Fruit fly (Drosophila melanogaster) whole organism, adult: ENCODE data around the gene CG33331.

Source experiments
- CG11617 ChIP-seq: fragments of 200-800 bp; sonication (Bioruptor generic); optimal IDR thresholded peaks from 2 replicates; lab custom pipeline; 2017; ENCODE audit warnings: mild to moderate bottlenecking, missing biosample characterization, missing genetic modification reagents, missing genetic modification characterization
- CG12768 ChIP-seq: fragments of 200-800 bp; sonication (Bioruptor generic); optimal IDR thresholded peaks from 2 replicates; lab custom pipeline; 2017; ENCODE audit warnings: missing biosample characterization, missing genetic modification characterization, mild to moderate bottlenecking, moderate library complexity, missing genetic modification reagents
- CG14711 ChIP-seq: fragments of 200-800 bp; sonication (Bioruptor generic); optimal IDR thresholded peaks from 2 replicates; lab custom pipeline; 2018; ENCODE audit warnings: missing biosample characterization, mild to moderate bottlenecking, missing genetic modification characterization, moderate library complexity
- CG1620 ChIP-seq: fragments of 200-800 bp; sonication (Bioruptor generic); optimal IDR thresholded peaks from 2 replicates; lab custom pipeline; 2016; ENCODE audit warnings: missing biosample characterization, missing genetic modification characterization
- CG7045 ChIP-seq: fragments of 200-800 bp; sonication (Bioruptor generic); optimal IDR thresholded peaks from 2 replicates; lab custom pipeline; 2017; ENCODE audit warnings: missing biosample characterization, mild to moderate bottlenecking, missing genetic modification characterization
- Crg-1 ChIP-seq: fragments of 200-800 bp; sonication (Bioruptor generic); optimal IDR thresholded peaks from 2 replicates; lab custom pipeline; 2016; ENCODE audit warnings: missing biosample characterization, missing genetic modification characterization
- Mnt ChIP-seq: fragments of 200-800 bp; sonication (Bioruptor generic); optimal IDR thresholded peaks from 2 replicates; lab custom pipeline; 2016; ENCODE audit warnings: missing biosample characterization, mild to moderate bottlenecking, missing genetic modification characterization
- cnc ChIP-seq, 2 experiments: fragments of >200 bp; optimal IDR thresholded peaks; 2 replicates each; lab custom pipeline; 2017
- kay ChIP-seq: fragments of 200-800 bp; sonication (Bioruptor generic); peaks from one replicate; lab custom pipeline; 2016; ENCODE audit warnings: missing biosample characterization, missing genetic modification characterization, borderline replicate concordance

DNA sequence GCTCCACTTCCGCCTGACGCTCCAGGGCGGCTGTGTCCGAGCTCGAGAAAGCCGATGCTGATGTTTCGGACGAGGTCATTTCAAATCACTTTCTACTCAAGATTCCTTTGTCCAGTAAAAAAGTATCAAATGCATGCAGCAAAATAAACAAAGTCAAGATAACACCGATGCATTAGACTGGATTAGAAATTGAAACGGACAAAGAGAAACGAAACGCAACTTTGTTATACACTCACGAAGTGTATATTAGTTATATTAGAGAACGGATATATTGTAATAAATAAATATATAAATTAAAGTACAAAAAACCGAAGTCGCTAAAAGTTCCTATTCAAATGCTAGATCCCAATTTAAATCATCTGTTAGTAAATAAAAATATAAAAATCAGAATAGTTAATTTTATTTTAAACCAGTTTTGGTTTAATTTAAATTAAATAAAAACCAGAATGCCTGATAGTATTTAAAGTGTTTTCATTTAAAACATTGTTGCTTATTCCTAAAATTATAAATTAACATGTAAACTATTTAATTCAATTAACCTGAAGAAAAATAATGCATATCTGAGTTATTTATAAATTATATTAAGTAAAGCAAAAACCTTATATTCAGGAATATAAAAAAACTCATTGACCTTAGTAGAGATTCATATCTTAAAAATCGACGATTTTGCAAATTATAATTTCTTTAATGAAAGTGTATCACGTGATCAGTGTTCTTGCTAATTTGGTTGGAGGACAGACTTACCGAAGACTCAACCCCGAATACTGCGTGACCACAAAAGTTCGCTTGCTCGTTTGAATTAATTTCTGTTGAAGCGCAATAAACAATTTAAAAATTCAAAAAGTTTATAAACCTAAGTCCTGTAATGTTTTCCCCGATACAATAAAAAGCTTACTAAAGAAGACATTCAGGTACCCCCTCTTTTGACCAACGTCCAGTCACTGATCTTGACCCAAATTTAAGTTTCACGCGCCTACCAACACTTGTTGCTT lies 7.8 kb downstream of the CG33331 start, which contains the start of gene Dph2:
- TF ChIP-seq CG12768 (GFP tag; lab: Kevin White, UChicago) (no peak), CG11617 (GFP tag; lab: Kevin White, UChicago) (peak; percentile 53), CG7045 (GFP tag; lab: Kevin White, UChicago) (peak; percentile 71), cnc (optimal IDR thresholded peaks at IDR 0.05; lab: Kevin White, UChicago) (no peak), Mnt (GFP tag; lab: Kevin White, UChicago) (peak; percentile 46), CG1620 (peak; percentile 42), Crg-1 (GFP tag; lab: Kevin White, UChicago) (no peak), kay (GFP tag; lab: Kevin White, UChicago) (no peak), CG14711 (tag; lab: Kevin White, UChicago) (peak; percentile 81)
